Fruit fly (Drosophila melanogaster) Kc167 (cell line): ENCODE data around the gene PolE2.

ENCODE experiments used
- Myc ChIP-seq: fragments of >200 bp; optimal IDR thresholded peaks from 2 replicates; lab custom pipeline; 2017; ENCODE audit warnings: missing external identifiers
- Sin3A ChIP-seq: fragments of >200 bp; optimal IDR thresholded peaks from 2 replicates; lab custom pipeline; 2018; ENCODE audit warnings: missing external identifiers
- h ChIP-seq: fragments of >200 bp; optimal IDR thresholded peaks from 3 replicates; lab custom pipeline; 2018; ENCODE audit warnings: missing external identifiers
- insv ChIP-seq: fragments of >200 bp; optimal IDR thresholded peaks from 3 replicates; lab custom pipeline; 2018; ENCODE audit warnings: missing external identifiers
- psq ChIP-seq: fragments of >200 bp; optimal IDR thresholded peaks from 2 replicates; lab custom pipeline; 2017; ENCODE audit warnings: missing external identifiers
- ttk ChIP-seq: sonication (Bioruptor generic); optimal IDR thresholded peaks from 2 replicates; lab custom pipeline; 2017; ENCODE audit warnings: missing external identifiers

PolE2 gene

DNA sequence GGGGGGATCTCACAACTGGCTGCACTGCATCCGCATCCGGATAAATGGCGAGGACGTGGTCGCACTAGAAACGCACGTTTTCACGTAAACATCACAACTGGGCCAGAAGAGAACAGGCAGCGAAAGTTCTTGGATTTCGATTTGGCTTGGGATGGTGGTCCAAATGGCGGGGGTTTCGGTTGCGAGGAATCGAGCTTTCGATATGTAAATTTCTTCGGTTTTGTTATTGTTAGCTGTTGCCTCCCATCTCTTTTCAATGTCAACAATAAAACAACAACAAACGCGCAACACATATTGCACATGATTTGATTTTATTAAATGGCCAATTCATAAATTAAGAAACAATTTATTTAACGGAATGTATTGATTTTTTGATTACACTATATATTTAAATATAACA, 24.0 kb upstream of the PolE2 start, which contains the start of gene PXo:
Gene PXo (minus strand): TSS at position 101 of the 400 bp plus-strand sequence.
- TF ChIP-seq Sin3A (lab: Kevin White, UChicago), result no peak
- no peak for TF ChIP-seq Myc
- no peak for TF ChIP-seq h (lab: Kevin White, UChicago)

DNA sequence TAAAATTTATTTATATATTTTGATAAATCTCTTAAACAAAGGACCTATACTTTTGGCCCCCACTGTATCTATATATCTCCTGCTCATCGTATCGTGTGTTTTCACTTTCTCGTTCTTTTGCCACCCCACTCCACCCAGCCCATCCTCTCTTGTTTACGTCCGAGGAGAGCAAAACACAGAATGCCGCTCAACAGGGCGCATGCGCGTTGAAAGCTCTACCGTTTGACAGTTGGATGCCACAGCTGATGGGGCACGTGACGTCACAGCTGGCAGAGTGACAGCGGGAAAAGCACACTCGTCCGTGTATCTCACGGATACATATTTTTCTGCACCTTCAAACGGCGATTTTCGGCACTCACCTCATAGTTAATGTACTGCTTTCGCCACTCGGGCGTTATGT, 23.5 kb upstream of the PolE2 start:
- TF ChIP-seq h (lab: Kevin White, UChicago) (no peak), insv (lab: Kevin White, UChicago) (no peak), Myc (no peak), psq (lab: Kevin White, UChicago) (no peak), ttk (lab: Kevin White, UChicago) (no peak), Sin3A (lab: Kevin White, UChicago) (no peak)

DNA sequence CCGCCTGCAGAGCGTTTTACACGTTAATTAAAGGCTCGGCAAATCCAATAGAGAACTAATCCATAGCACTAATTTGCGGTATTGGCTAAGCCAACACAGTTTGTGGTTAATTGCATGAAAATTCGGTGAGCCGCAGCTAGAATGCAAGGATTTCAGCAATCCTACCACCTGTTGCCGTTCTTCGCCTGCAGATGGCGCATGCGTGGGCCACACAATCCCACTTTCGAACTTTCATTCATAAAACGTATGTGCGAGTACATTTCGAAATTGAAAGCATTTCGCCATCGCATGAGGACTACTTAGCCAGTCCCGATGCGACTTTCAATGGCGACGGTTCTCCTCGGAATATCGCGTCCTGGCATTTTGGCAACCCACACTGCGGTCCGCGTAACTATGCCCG, 9.8 kb upstream of the PolE2 start, which contains the start of gene CG13288:
Gene CG13288 (plus strand): TSS at position 305 of the 400 bp plus-strand sequence.
- TF ChIP-seq psq (lab: Kevin White, UChicago) (no peak), Myc (no peak), h (lab: Kevin White, UChicago) (no peak), insv (lab: Kevin White, UChicago) (no peak), Sin3A (lab: Kevin White, UChicago) (no peak), ttk (lab: Kevin White, UChicago) (no peak)

DNA sequence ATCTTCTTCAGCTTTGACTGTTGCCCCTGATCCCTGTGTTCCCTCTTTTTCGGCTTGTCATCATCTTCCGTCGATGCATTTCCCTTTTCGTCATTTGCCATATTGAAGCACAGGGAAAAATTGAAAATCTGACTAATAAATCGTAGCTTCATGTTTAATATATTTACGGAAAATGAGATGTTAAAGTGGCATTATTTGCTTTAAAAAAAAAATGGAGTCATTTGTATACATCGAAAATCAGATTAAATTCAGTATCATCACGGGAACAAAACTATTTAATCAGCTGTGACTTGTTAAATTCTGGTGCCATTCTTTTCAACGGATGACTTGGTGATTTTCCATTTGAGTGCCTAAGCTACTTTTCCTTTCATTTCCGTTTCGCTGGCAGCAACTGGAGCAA, 9.4 kb upstream of the PolE2 start, which contains the start of gene CG10486:
Gene CG10486 (minus strand): TSS at position 101 of the 400 bp plus-strand sequence.
- TF ChIP-seq Sin3A (lab: Kevin White, UChicago), result no peak
- TF ChIP-seq ttk (lab: Kevin White, UChicago), result no peak
- TF ChIP-seq psq (lab: Kevin White, UChicago), result no peak
- TF ChIP-seq insv (lab: Kevin White, UChicago), result no peak
- no peak for TF ChIP-seq h (lab: Kevin White, UChicago)
- no peak for TF ChIP-seq Myc

DNA sequence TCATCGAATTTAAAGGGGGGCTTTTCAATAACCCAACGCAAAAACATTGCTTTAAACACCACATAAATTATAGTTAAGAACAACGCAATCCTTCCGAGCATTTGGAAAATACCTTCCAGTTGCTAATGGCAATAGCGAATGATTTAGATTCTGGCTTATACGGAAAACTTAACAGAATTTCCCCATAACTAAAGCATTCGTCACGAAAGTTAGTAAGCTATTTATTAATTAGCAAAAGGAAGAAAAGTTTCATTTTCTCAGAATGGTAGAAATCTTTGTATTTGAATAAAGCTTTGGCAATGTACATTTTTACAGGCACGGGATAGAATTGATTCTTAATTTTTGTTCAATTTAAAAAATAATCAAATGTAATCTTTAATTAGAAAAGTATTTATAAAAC, 6.7 kb upstream of the PolE2 start, which contains the start of gene CG32413:
Gene CG32413 (minus strand): TSS at position 101 of the 400 bp plus-strand sequence.
- TF ChIP-seq Myc, result no peak
- TF ChIP-seq insv (lab: Kevin White, UChicago), result no peak
- TF ChIP-seq ttk (lab: Kevin White, UChicago), result no peak
- no peak for TF ChIP-seq h (lab: Kevin White, UChicago)
- TF ChIP-seq psq (lab: Kevin White, UChicago), result no peak
- TF ChIP-seq Sin3A (lab: Kevin White, UChicago), result no peak

DNA sequence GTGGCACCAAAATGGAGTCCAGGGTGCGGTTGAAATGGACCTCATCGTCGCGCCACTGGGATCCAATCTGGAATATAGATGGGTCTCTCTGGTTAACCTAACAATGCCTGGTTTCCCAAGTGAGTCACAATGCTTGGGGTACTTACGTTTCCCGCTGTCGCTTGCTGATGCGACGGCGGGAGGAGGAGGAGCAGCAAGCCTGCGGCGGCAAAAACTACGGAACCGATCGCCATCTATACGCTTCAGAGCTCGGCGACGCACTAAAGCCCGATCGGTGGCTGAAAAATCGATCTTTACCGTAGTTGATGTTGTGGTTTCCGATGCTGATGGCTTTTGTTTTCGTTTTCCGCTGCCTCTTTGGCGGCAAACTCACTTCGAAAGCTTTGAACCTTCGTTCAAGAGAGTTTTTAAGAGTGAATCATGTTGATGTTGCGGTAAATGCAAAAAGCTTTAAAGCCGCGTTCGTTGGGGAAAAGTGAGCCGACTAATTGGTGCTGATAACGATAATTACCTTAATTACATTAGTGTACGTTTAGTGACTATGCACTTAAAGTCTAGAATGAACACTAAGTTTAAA, 5.0 kb upstream of the PolE2 start, which contains the start of gene QC:
Gene QC (minus strand): TSS at position 268 of the 577 bp plus-strand sequence.
- TF ChIP-seq Sin3A (lab: Kevin White, UChicago), result no peak
- no peak for TF ChIP-seq Myc
- no peak for TF ChIP-seq h (lab: Kevin White, UChicago)
- no peak for TF ChIP-seq ttk (lab: Kevin White, UChicago)
- TF ChIP-seq psq (lab: Kevin White, UChicago), result no peak
- TF ChIP-seq insv (lab: Kevin White, UChicago), result no peak

DNA sequence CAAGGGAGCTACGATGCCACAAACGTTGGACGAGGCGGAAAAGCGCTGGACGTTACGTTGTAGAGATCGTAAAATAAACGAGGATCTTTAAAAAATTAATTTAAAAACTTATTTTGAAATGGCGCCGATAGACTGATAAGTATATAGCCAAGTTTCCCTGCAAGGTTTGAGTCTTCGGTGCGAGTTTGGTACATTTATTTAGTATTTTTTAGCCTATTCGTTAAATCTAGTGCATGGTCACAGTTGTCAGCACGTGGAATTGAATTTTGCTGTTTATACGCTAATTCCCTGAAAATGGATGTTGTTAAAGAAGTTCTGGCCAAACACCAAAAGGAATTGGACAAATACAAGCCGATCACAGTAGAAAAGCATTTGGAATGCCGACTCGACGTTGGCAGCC, 2.1 kb upstream of the PolE2 start, which contains the start of gene CG32409:
Gene CG32409 (plus strand): TSS at position 224 of the 400 bp plus-strand sequence.
- TF ChIP-seq Myc (no peak), h (lab: Kevin White, UChicago) (no peak), insv (lab: Kevin White, UChicago) (no peak), psq (lab: Kevin White, UChicago) (no peak), ttk (lab: Kevin White, UChicago) (no peak), Sin3A (lab: Kevin White, UChicago) (no peak)

DNA sequence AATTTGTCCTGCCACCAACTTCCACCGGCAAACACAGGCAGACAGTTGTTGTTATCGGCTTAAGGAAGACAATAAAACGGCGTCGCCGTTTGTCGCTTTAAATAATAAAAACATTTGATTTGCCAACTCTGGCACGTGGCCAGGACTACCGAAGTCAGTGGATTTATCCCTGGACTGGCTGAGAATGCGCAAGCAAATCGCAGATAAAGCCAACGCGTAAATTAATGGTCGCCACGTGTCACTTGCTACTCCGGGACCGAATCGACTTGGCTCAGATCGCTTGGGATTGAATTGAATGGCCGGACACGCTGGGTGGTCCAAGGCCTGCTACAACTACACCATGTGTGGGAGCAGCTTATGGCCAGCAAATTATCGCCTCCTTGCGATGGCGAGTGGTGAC, 4.2 kb downstream of the PolE2 start:
- no peak for TF ChIP-seq insv (lab: Kevin White, UChicago)

DNA sequence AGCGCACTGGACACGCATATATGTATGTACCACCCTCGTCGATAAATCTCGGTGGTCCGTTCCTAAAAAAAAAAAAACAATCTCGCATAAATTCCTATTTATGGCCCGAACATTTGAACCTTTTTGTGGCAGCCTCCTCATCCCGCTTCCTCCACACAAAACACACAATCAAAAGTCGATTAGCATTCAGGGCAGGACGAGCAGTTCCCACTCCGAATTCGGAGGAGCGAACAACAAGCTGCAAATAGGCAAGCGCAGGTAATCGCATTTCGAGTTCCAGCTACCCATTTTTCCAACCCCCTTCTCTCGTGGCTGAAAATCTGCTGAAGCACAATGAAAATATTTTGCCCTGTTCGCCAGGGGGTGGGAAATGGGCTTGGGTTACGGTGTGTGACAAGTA, 5.4 kb downstream of the PolE2 start:
- no peak for TF ChIP-seq Myc
- no peak for TF ChIP-seq insv (lab: Kevin White, UChicago)
- no peak for TF ChIP-seq Sin3A (lab: Kevin White, UChicago)
- TF ChIP-seq h (lab: Kevin White, UChicago), result no peak
- TF ChIP-seq ttk (lab: Kevin White, UChicago), result no peak
- no peak for TF ChIP-seq psq (lab: Kevin White, UChicago)

DNA sequence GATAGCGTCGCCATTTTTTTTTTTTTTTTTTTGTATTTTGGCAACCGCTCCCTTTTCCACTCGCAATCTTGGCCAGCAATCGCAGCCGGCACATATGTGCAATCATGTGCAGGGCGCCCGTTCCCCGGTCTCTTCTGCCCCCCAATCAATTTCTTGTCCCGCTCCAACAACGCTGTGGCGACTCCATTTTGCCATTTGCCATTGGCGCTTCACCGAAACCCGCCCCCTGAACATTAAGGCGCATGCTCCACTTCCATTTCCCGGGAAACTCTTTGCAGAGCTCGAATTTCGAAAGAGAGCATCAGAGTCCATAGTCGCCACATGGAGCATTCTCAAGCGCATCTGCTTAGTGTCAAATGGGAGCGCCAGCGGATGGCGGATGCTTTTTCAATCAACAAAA, 6.1 kb downstream of the PolE2 start:
- TF ChIP-seq insv (lab: Kevin White, UChicago) (no peak), h (lab: Kevin White, UChicago) (no peak), ttk (lab: Kevin White, UChicago) (no peak), Sin3A (lab: Kevin White, UChicago) (no peak), psq (lab: Kevin White, UChicago) (no peak), Myc (no peak)

DNA sequence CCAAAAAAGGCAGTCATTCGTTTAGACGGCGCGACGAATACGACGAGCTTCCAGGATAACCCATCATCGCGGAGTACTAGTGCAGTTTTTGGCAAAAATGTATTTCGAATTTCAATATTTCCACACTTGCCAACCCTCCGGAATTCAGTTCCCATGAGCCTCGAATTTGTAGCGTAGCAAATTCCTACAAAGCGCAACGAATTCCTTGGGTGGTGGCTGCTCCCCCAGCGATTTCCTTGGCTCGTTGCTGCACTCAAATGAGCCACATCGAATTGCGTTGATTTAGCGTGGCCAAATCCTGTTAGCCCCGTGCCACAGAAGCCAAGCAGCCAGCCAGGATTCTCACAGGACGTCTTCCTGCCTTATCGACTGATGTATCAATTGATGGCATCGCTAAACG, 12.5 kb downstream of the PolE2 start:
- TF ChIP-seq psq (lab: Kevin White, UChicago) (no peak), h (lab: Kevin White, UChicago) (no peak), insv (lab: Kevin White, UChicago) (no peak), Sin3A (lab: Kevin White, UChicago) (no peak)

DNA sequence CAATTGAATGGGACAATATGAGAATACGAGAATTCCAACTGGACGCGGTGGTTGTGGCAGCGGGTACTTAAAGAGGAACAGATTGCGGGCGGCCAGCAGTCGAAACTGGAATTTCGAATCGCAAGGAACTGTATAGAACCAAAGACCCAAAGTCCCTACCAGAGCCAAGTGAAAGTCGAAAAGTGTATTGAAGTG, 15.1 kb downstream of the PolE2 start, which contains the start of gene CG13287:
Gene CG13287 (plus strand): TSS at position 96 of the 195 bp plus-strand sequence.
- TF ChIP-seq h (lab: Kevin White, UChicago) (no peak), Myc (no peak), Sin3A (lab: Kevin White, UChicago) (no peak), ttk (lab: Kevin White, UChicago) (no peak), psq (lab: Kevin White, UChicago) (no peak), insv (lab: Kevin White, UChicago) (no peak)
